Worm (Caenorhabditis elegans): Measurements from ENCODE around the gene ndg-4.

The ndg-4 gene

ce11 chrIII:4506590-4507128 is 39.5 kb upstream of the ndg-4 start:
- TF ChIP-seq nfya-1 (tag; optimal IDR thresholded peaks at IDR 0.05) (no peak), F13H6.1 (tag; optimal IDR thresholded peaks at IDR 0.05) (no peak), ceh-45 (GFP tag; IDR thresholded peaks at IDR 0.05) (no peak), ceh-14 (tag; optimal IDR thresholded peaks at IDR 0.05) (no peak), ceh-18 (tag; optimal IDR thresholded peaks at IDR 0.05) (no peak)

DNA sequence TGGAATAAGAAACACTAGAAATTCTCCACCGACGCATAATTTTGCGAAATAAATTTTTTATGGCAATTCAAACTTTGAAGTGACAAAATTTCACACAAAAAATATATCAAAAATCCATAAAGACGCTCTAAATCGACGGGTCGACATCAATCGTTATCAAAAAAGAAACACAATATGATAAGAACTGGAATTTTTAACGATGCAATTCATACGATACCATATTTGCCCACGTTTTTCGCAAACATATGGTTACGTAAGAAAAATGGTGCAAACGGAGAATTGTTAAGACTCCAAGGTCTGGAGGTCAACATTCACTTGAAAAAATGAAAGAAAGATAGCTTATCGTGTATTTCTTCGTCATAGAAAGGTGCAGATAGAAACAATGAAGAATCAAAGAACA is 39.0 kb upstream of the ndg-4 start:
- peak; percentile 89 for TF ChIP-seq elt-2 (tag; optimal IDR thresholded peaks at IDR 0.05)
- no peak for TF ChIP-seq hlh-13 (GFP tag; optimal IDR thresholded peaks at IDR 0.05)

DNA sequence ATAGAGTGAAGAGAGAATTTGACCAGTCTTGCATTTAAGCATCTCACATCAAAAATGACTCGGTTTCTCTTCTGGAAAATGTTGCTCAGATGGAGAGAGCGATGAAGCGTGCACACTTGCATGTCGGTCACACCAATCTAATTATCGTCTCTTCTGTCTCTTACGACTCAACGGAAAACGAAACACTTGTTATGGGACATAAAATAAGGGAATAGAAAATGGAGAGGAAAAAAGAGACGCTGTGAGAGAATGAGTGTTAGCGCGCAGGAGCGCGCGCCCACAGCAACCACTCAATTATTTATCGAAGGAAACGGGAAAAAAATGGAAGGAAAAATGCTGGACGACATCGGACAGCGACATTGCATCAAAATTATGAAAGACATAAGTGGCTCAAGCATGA is 38.5 kb upstream of the ndg-4 start:
- TF ChIP-seq ceh-31 (tag; optimal IDR thresholded peaks at IDR 0.05) (peak; percentile 69), unc-42 (tag; optimal IDR thresholded peaks at IDR 0.05) (peak; percentile 96), tbx-7 (tag; optimal IDR thresholded peaks at IDR 0.05) (no peak), lim-6 (tag; optimal IDR thresholded peaks at IDR 0.05) (peak; percentile 4), K02D7.2 (tag; optimal IDR thresholded peaks at IDR 0.05) (peak; percentile 12), mec-3 (tag; optimal IDR thresholded peaks at IDR 0.05; ENCODE audit: borderline replicate concordance) (no peak), pros-1 (tag; optimal IDR thresholded peaks at IDR 0.05) (peak; percentile 28), ceh-14 (tag; optimal IDR thresholded peaks at IDR 0.05) (peak; percentile 54)

ce11 chrIII:4504934-4505484 is 37.8 kb upstream of the ndg-4 start:
- no peak for TF ChIP-seq ama-1 (optimal IDR thresholded peaks at IDR 0.05)
- no peak for TF ChIP-seq fax-1 (tag; optimal IDR thresholded peaks at IDR 0.05)
- TF ChIP-seq hlh-6 (tag; optimal IDR thresholded peaks at IDR 0.05), result no peak
- no peak for TF ChIP-seq pag-3 (tag; optimal IDR thresholded peaks at IDR 0.05; ENCODE audit: borderline replicate concordance)
- TF ChIP-seq sdc-2 (tag; optimal IDR thresholded peaks at IDR 0.05), result no peak
- TF ChIP-seq dve-1 (tag; optimal IDR thresholded peaks at IDR 0.05), result no peak
- no peak for TF ChIP-seq hlh-13 (GFP tag; optimal IDR thresholded peaks at IDR 0.05)
- TF ChIP-seq unc-86 (tag; optimal IDR thresholded peaks at IDR 0.05), result no peak

ce11 chrIII:4504358-4504757 is 37.2 kb upstream of the ndg-4 start:
- TF ChIP-seq ceh-31 (tag; optimal IDR thresholded peaks at IDR 0.05), result peak; percentile 39
- no peak for TF ChIP-seq sdc-2 (tag; optimal IDR thresholded peaks at IDR 0.05)
- no peak for TF ChIP-seq ceh-6 (GFP tag; optimal IDR thresholded peaks at IDR 0.05)
- peak; percentile 4 for TF ChIP-seq nfya-1 (tag; optimal IDR thresholded peaks at IDR 0.05)
- TF ChIP-seq pha-2 (tag; optimal IDR thresholded peaks at IDR 0.05), result no peak
- peak; percentile 28 for TF ChIP-seq K09A11.1 (tag; optimal IDR thresholded peaks at IDR 0.05; ENCODE audit: insufficient read depth)
- TF ChIP-seq unc-42 (tag; optimal IDR thresholded peaks at IDR 0.05), result peak; percentile 11
- no peak for TF ChIP-seq ceh-19 (GFP tag; optimal IDR thresholded peaks at IDR 0.05)
- no peak for TF ChIP-seq nhr-11 (tag; optimal IDR thresholded peaks at IDR 0.05)
- TF ChIP-seq tbx-2 (tag; optimal IDR thresholded peaks at IDR 0.05), result peak; percentile 26
- peak; percentile 23 for TF ChIP-seq rnt-1 (tag; optimal IDR thresholded peaks at IDR 0.05)
- TF ChIP-seq che-1 (tag; optimal IDR thresholded peaks at IDR 0.05), result no peak
- TF ChIP-seq unc-55 (GFP tag; optimal IDR thresholded peaks at IDR 0.05), result no peak
- TF ChIP-seq ceh-18 (tag; optimal IDR thresholded peaks at IDR 0.05), result peak; percentile 41

ce11 chrIII:4502559-4503240 is 35.5 kb upstream of the ndg-4 start:
- TF ChIP-seq ztf-16 (tag; optimal IDR thresholded peaks at IDR 0.05) (no peak), pag-3 (tag; optimal IDR thresholded peaks at IDR 0.05; ENCODE audit: borderline replicate concordance) (no peak), elt-2 (tag; optimal IDR thresholded peaks at IDR 0.05) (peak; percentile 67), hlh-30 (tag; optimal IDR thresholded peaks at IDR 0.05; ENCODE audit: insufficient read depth) (peak; percentile 52), unc-55 (GFP tag; optimal IDR thresholded peaks at IDR 0.05) (peak; percentile 49)
